Fruit fly (Drosophila melanogaster) whole organism, embryonic: Measurements from ENCODE around the gene mxt.

Experiments used
- Aef1 ChIP-seq: fragments of 200-800 bp; sonication (Bioruptor generic); IDR thresholded peaks from 3 replicates; pipeline ENCODE4 v1.3.6; 2022; ENCODE audit warnings: missing biosample characterization, missing genetic modification characterization
- Antp ChIP-seq: fragments of 200-800 bp; sonication (Bioruptor generic); optimal IDR thresholded peaks from 3 replicates; lab custom pipeline; 2016; ENCODE audit warnings: missing biosample characterization, missing genetic modification characterization
- Bdp1 ChIP-seq: fragments of 200-800 bp; sonication (Bioruptor generic); optimal IDR thresholded peaks from 3 replicates; lab custom pipeline; 2016; ENCODE audit warnings: missing biosample characterization, missing genetic modification characterization
- CG10267 ChIP-seq: fragments of 200-800 bp; sonication (Bioruptor generic); optimal IDR thresholded peaks from 2 replicates; lab custom pipeline; 2018; ENCODE audit warnings: missing biosample characterization, mild to moderate bottlenecking, missing genetic modification characterization, moderate library complexity
- CG10366 ChIP-seq: fragments of 200-800 bp; sonication (Bioruptor generic); IDR thresholded peaks from 2 replicates; pipeline ENCODE4 v1.3.6; 2022; ENCODE audit warnings: missing biosample characterization, missing genetic modification characterization
- CG11085 ChIP-seq: fragments of 200-800 bp; sonication (Bioruptor generic); IDR thresholded peaks from 2 replicates; pipeline ENCODE4 v1.3.6; 2022; ENCODE audit warnings: missing biosample characterization, missing genetic modification characterization
- CG11247 ChIP-seq: fragments of 200-800 bp; sonication (Bioruptor generic); IDR thresholded peaks from 2 replicates; pipeline ENCODE4 v1.3.6; 2022; ENCODE audit warnings: missing biosample characterization, missing genetic modification characterization
- CG12236 ChIP-seq: fragments of 200-800 bp; sonication (Bioruptor generic); optimal IDR thresholded peaks from 2 replicates; lab custom pipeline; 2016; ENCODE audit warnings: missing biosample characterization, missing genetic modification characterization
- CG12391 ChIP-seq: fragments of 200-800 bp; sonication (Bioruptor generic); optimal IDR thresholded peaks from 3 replicates; lab custom pipeline; 2018; ENCODE audit warnings: missing biosample characterization, mild to moderate bottlenecking, missing genetic modification characterization, moderate library complexity
- CG13296 ChIP-seq: fragments of 200-800 bp; sonication (Bioruptor generic); optimal IDR thresholded peaks from 3 replicates; lab custom pipeline; 2018; ENCODE audit warnings: missing biosample characterization, mild to moderate bottlenecking, missing genetic modification characterization
- CG13424 ChIP-seq: fragments of 200-800 bp; sonication (Bioruptor generic); optimal IDR thresholded peaks from 2 replicates; lab custom pipeline; 2019; ENCODE audit warnings: missing biosample characterization, mild to moderate bottlenecking, missing genetic modification characterization, moderate library complexity
- CG17385 ChIP-seq: fragments of 200-800 bp; sonication (Bioruptor generic); optimal IDR thresholded peaks from 3 replicates; lab custom pipeline; 2018; ENCODE audit warnings: missing biosample characterization, mild to moderate bottlenecking, missing genetic modification characterization
- CG17568 ChIP-seq: fragments of 200-800 bp; sonication (Bioruptor generic); optimal IDR thresholded peaks from 2 replicates; lab custom pipeline; 2018; ENCODE audit warnings: missing biosample characterization, mild to moderate bottlenecking, missing genetic modification characterization, moderate library complexity
- CG18011 ChIP-seq: fragments of 200-800 bp; sonication (Bioruptor generic); optimal IDR thresholded peaks from 2 replicates; lab custom pipeline; 2017; ENCODE audit warnings: missing biosample characterization, missing genetic modification characterization, mild to moderate bottlenecking, moderate library complexity, missing genotype
- CG30403 ChIP-seq: fragments of 200-800 bp; sonication (Bioruptor generic); optimal IDR thresholded peaks from 3 replicates; lab custom pipeline; 2016; ENCODE audit warnings: missing biosample characterization, missing genetic modification characterization
- CG31441 ChIP-seq: fragments of 200-800 bp; sonication (Bioruptor generic); IDR thresholded peaks from 2 replicates; pipeline ENCODE4 v1.3.6; 2022; ENCODE audit warnings: missing biosample characterization, missing genetic modification characterization
- CG7372 ChIP-seq: fragments of 200-800 bp; sonication (Bioruptor generic); IDR thresholded peaks from 2 replicates; pipeline ENCODE4 v1.3.6; 2022; ENCODE audit warnings: missing biosample characterization, missing genetic modification characterization
- CG9817 ChIP-seq: fragments of 200-800 bp; sonication (Bioruptor generic); optimal IDR thresholded peaks from 2 replicates; lab custom pipeline; 2018; ENCODE audit warnings: missing biosample characterization, mild to moderate bottlenecking, missing genetic modification characterization, moderate library complexity
- Chrac-16 ChIP-seq: fragments of 200-800 bp; sonication (Bioruptor generic); optimal IDR thresholded peaks from 3 replicates; lab custom pipeline; 2016; ENCODE audit warnings: missing biosample characterization, missing genetic modification characterization
- H2.0 ChIP-seq: fragments of 200-800 bp; sonication (Bioruptor generic); IDR thresholded peaks from 2 replicates; pipeline ENCODE4 v1.3.6; 2022; ENCODE audit warnings: missing biosample characterization, missing genetic modification characterization
- HHEX ChIP-seq: fragments of 200-800 bp; sonication (Bioruptor generic); optimal IDR thresholded peaks from 3 replicates; lab custom pipeline; 2017; ENCODE audit warnings: missing biosample characterization, mild to moderate bottlenecking, missing genetic modification characterization, missing genetic modification reagents
- Hand ChIP-seq: fragments of 200-800 bp; sonication (Bioruptor generic); optimal IDR thresholded peaks from 2 replicates; lab custom pipeline; 2017; ENCODE audit warnings: mild to moderate bottlenecking, missing biosample characterization, missing genetic modification reagents, missing genetic modification characterization
- Hsf ChIP-seq: fragments of 200-800 bp; sonication (Bioruptor generic); optimal IDR thresholded peaks from 3 replicates; lab custom pipeline; 2016; ENCODE audit warnings: missing biosample characterization, missing genetic modification characterization
- Jarid2 ChIP-seq: fragments of 200-800 bp; sonication (Bioruptor generic); optimal IDR thresholded peaks from 3 replicates; lab custom pipeline; 2017; ENCODE audit warnings: mild to moderate bottlenecking, missing biosample characterization, missing genetic modification reagents, missing genetic modification characterization
- NFAT ChIP-seq: fragments of 200-800 bp; sonication (Bioruptor generic); IDR thresholded peaks from 2 replicates; pipeline ENCODE4 v1.3.6; 2022; ENCODE audit warnings: missing biosample characterization, missing genetic modification characterization
- NfI ChIP-seq: fragments of 200-800 bp; sonication (Bioruptor generic); optimal IDR thresholded peaks from 3 replicates; lab custom pipeline; 2018; ENCODE audit warnings: missing biosample characterization, mild to moderate bottlenecking, missing genetic modification characterization, moderate library complexity
- Optix ChIP-seq: fragments of 200-800 bp; sonication (Bioruptor generic); IDR thresholded peaks from 3 replicates; pipeline ENCODE4 v1.3.6; 2022; ENCODE audit warnings: missing biosample characterization, missing genetic modification characterization
- Pdp1 ChIP-seq, 2 experiments: fragments of 200-800 bp; sonication (Bioruptor generic); optimal IDR thresholded peaks; 3 replicates each; lab custom pipeline; 2016; ENCODE audit warnings: missing biosample characterization in 2 of 2, missing genetic modification characterization in 2 of 2, mild to moderate bottlenecking in 1 of 2, moderate library complexity in 1 of 2
- Rfx ChIP-seq: fragments of 200-800 bp; sonication (Bioruptor generic); IDR thresholded peaks from 2 replicates; pipeline ENCODE4 v1.3.6; 2022; ENCODE audit warnings: missing biosample characterization, missing genetic modification characterization
- TFAM ChIP-seq: fragments of 200-800 bp; sonication (Bioruptor generic); optimal IDR thresholded peaks from 2 replicates; lab custom pipeline; 2017; ENCODE audit warnings: missing biosample characterization, missing genetic modification characterization, inconsistent platforms
- Xbp1 ChIP-seq: fragments of 200-800 bp; sonication (Bioruptor generic); optimal IDR thresholded peaks from 3 replicates; lab custom pipeline; 2016; ENCODE audit warnings: missing biosample characterization, mild to moderate bottlenecking, missing genetic modification characterization
- cato ChIP-seq: fragments of 200-800 bp; sonication (Bioruptor generic); optimal IDR thresholded peaks from 2 replicates; lab custom pipeline; 2016; ENCODE audit warnings: missing biosample characterization, missing genetic modification characterization, borderline replicate concordance
- crp ChIP-seq, 2 experiments: fragments of 200-800 bp; sonication (Bioruptor generic); optimal IDR thresholded peaks; 2 replicates in 1 of 2; 3 replicates in 1 of 2; lab custom pipeline; 2017; ENCODE audit warnings: missing biosample characterization in 2 of 2, missing genetic modification characterization in 2 of 2, mild to moderate bottlenecking in 1 of 2, moderate library complexity in 1 of 2
- dan ChIP-seq: fragments of 200-800 bp; sonication (Bioruptor generic); IDR thresholded peaks from 2 replicates; pipeline ENCODE4 v1.3.6; 2022; ENCODE audit warnings: missing biosample characterization, missing genetic modification characterization
- fd96Cb ChIP-seq: fragments of 200-800 bp; sonication (Bioruptor generic); optimal IDR thresholded peaks from 2 replicates; lab custom pipeline; 2018; ENCODE audit warnings: missing biosample characterization, mild to moderate bottlenecking, missing genetic modification characterization, moderate library complexity
- gem ChIP-seq: fragments of 200-800 bp; sonication (Bioruptor generic); optimal IDR thresholded peaks from 2 replicates; lab custom pipeline; 2019; ENCODE audit warnings: missing biosample characterization, mild to moderate bottlenecking, missing genetic modification characterization, moderate library complexity
- hbn ChIP-seq: fragments of 200-800 bp; sonication (Bioruptor generic); IDR thresholded peaks from 2 replicates; pipeline ENCODE4 v1.3.6; 2022; ENCODE audit warnings: missing biosample characterization, missing genetic modification characterization; ENCODE audit not compliant: partially characterized antibody
- hth ChIP-seq: fragments of >200 bp; optimal IDR thresholded peaks from 2 replicates; lab custom pipeline; 2017; ENCODE audit warnings: inconsistent platforms
- ind ChIP-seq: fragments of 200-800 bp; sonication (Bioruptor generic); optimal IDR thresholded peaks from 3 replicates; lab custom pipeline; 2016; ENCODE audit warnings: missing biosample characterization, missing genetic modification characterization
- kah ChIP-seq: fragments of 200-800 bp; sonication (Bioruptor generic); optimal IDR thresholded peaks from 2 replicates; lab custom pipeline; 2018; ENCODE audit warnings: missing biosample characterization, mild to moderate bottlenecking, missing genetic modification characterization
- kay ChIP-seq: fragments of 200-800 bp; sonication (Bioruptor generic); optimal IDR thresholded peaks from 2 replicates; lab custom pipeline; 2016; ENCODE audit warnings: missing biosample characterization, missing genetic modification characterization
- pb ChIP-seq: fragments of 200-800 bp; sonication (Bioruptor generic); optimal IDR thresholded peaks from 3 replicates; lab custom pipeline; 2016; ENCODE audit warnings: missing biosample characterization, missing genetic modification characterization
- pita ChIP-seq: fragments of 200-800 bp; sonication (Bioruptor generic); optimal IDR thresholded peaks from 2 replicates; lab custom pipeline; 2017; ENCODE audit warnings: missing biosample characterization, mild to moderate bottlenecking, missing genetic modification characterization
- sim ChIP-seq: fragments of 200-800 bp; sonication (Bioruptor generic); IDR thresholded peaks from 2 replicates; pipeline ENCODE4 v1.3.6; 2022; ENCODE audit warnings: missing biosample characterization, missing genetic modification characterization
- tap ChIP-seq: fragments of 200-800 bp; optimal IDR thresholded peaks from 3 replicates; lab custom pipeline; 2019; ENCODE audit warnings: missing biosample characterization, mild to moderate bottlenecking, missing genetic modification characterization, moderate library complexity
- tin ChIP-seq: fragments of 200-800 bp; sonication (Bioruptor generic); optimal IDR thresholded peaks from 3 replicates; lab custom pipeline; 2016; ENCODE audit warnings: missing biosample characterization, missing genetic modification characterization
- tx ChIP-seq: fragments of 200-800 bp; sonication (Bioruptor generic); optimal IDR thresholded peaks from 2 replicates; lab custom pipeline; 2016; ENCODE audit warnings: missing biosample characterization, missing genetic modification characterization

The mxt gene

dm6 chr2L:4810697-4811490 is 36.2 kb downstream of the mxt start (continued):
- TF ChIP-seq cato (GFP tag; lab: Kevin White, UChicago) (no peak), CG13296 (GFP tag; lab: Kevin White, UChicago) (peak; percentile 74), sim (GFP tag; lab: Robert Waterston, UW) (no peak), HHEX (GFP tag; lab: Kevin White, UChicago) (peak; percentile 56), Bdp1 (peak; percentile 25), CG31441 (GFP tag; lab: Robert Waterston, UW) (peak; percentile 66), dan (GFP tag; lab: Robert Waterston, UW) (no peak), CG9817 (tag; lab: Kevin White, UChicago) (peak; percentile 44), Chrac-16 (GFP tag; lab: Kevin White, UChicago) (peak; percentile 75), NFAT (GFP tag; lab: Robert Waterston, UW) (no peak), NfI (GFP tag; lab: Kevin White, UChicago) (peak; percentile 68), fd96Cb (tag; lab: Kevin White, UChicago) (peak; percentile 59), ind (GFP tag; lab: Kevin White, UChicago) (peak; percentile 31), CG10267 (tag; lab: Kevin White, UChicago) (peak; percentile 52), CG11085 (GFP tag; lab: Robert Waterston, UW) (no peak), Antp (no peak), CG17385 (peak; percentile 64), pb (GFP tag; lab: Kevin White, UChicago) (peak; percentile 2), CG30403 (GFP tag; lab: Kevin White, UChicago) (peak; percentile 89), CG12391 (tag; lab: Kevin White, UChicago) (peak; percentile 77), kay (GFP tag; lab: Kevin White, UChicago) (no peak), CG17568 (GFP tag; lab: Kevin White, UChicago) (no peak), Pdp1 (GFP tag; optimal IDR thresholded peaks at IDR 0.05; lab: Kevin White, UChicago) (peak; percentile 39 to 40)
- TF ChIP-seq, all 482 proteins: peak for 221

dm6 chr2L:4810044-4810609 is 37.0 kb downstream of the mxt start:
- TF ChIP-seq CG11247 (GFP tag; lab: Robert Waterston, UW) (no peak), Xbp1 (GFP tag; lab: Kevin White, UChicago) (peak; percentile 43), Optix (GFP tag; lab: Robert Waterston, UW) (no peak), pita (GFP tag; lab: Kevin White, UChicago) (peak; percentile 61), crp (GFP tag; optimal IDR thresholded peaks at IDR 0.05; lab: Kevin White, UChicago) (peak in 1 of 2 experiments; percentile 48), tx (no peak), tap (peak; percentile 25), Hsf (GFP tag; lab: Kevin White, UChicago) (peak; percentile 42), TFAM (GFP tag; lab: Kevin White, UChicago) (no peak), hth (lab: Kevin White, UChicago) (no peak), Bdp1 (peak; percentile 24), CG12236 (GFP tag; lab: Kevin White, UChicago) (no peak), Hand (GFP tag; lab: Kevin White, UChicago) (no peak), Rfx (peak; percentile 73), CG18011 (GFP tag; lab: Kevin White, UChicago) (no peak), gem (peak; percentile 69), Aef1 (GFP tag; lab: Robert Waterston, UW) (peak; percentile 37; the same call in 1 of the 3 replicates), CG13424 (tag; lab: Kevin White, UChicago) (peak; percentile 63), tin (GFP tag; lab: Kevin White, UChicago) (no peak), CG10366 (GFP tag; lab: Robert Waterston, UW) (peak; percentile 13; the same call in 1 of the 2 replicates), kah (GFP tag; lab: Kevin White, UChicago) (peak; percentile 99), CG13296 (GFP tag; lab: Kevin White, UChicago) (no peak), H2.0 (peak; percentile 23; the same call in 1 of the 2 replicates), Jarid2 (peak; percentile 65), hbn (GFP tag; lab: Robert Waterston, UW) (0 out of 2 replicates have a peak, but pooled peaks have one; percentile 31), CG7372 (GFP tag; lab: Robert Waterston, UW) (0 out of 2 replicates have a peak, but pooled peaks have one; percentile 26)
